Worm (Caenorhabditis elegans) whole organism, late embryonic: ENCODE measurements around the gene Y54G2A.38.

Experiments
- K09A11.1 ChIP-seq: sonication (generic microtip); optimal IDR thresholded peaks from 2 replicates; lab custom pipeline; 2017; ENCODE audit warnings: antibody characterized with exemption, mild to moderate bottlenecking, missing genetic modification characterization, missing compliant biosample characterization; ENCODE audit not compliant: insufficient read depth
- ama-1 ChIP-seq: fragments of 150-350 bp; optimal IDR thresholded peaks from 2 replicates; lab custom pipeline; 2014
- ceh-22 ChIP-seq: sonication (generic microtip); optimal IDR thresholded peaks from 2 replicates; lab custom pipeline; 2017; ENCODE audit warnings: missing biosample characterization, missing genetic modification characterization
- hlh-30 ChIP-seq: sonication (generic microtip); optimal IDR thresholded peaks from 2 replicates; lab custom pipeline; 2017; ENCODE audit warnings: antibody characterized with exemption, missing genetic modification characterization, missing compliant biosample characterization; ENCODE audit not compliant: insufficient read depth
- unc-55 ChIP-seq: sonication (generic microtip); optimal IDR thresholded peaks from 2 replicates; lab custom pipeline; 2017; ENCODE audit warnings: missing biosample characterization, missing genetic modification reagents, missing genetic modification characterization
- unc-86 ChIP-seq: sonication (generic microtip); optimal IDR thresholded peaks from 2 replicates; lab custom pipeline; 2016; ENCODE audit warnings: missing genetic modification characterization, missing compliant biosample characterization

DNA sequence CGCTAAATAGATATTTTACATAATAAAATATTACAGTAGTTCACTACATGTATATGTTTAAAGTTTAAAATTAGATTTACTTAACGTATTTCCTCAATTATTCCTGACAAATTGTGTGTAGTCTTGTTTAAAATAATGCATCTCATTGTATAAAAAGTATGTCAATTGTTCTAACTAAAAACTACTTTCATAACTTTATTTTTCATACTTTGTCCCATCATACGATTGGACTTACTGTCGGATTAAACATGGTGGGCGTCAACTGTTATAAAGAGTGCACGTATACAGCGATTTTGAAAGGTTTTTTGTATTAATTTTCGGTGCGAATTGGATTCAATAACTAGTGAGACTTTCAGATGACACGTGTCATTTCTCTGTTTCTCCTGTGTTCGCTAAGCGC lies 44.4 kb downstream of the Y54G2A.38 start, which contains the start of gene Y54G2A.32:
- TF ChIP-seq K09A11.1 (tag; lab: Kevin White, UChicago): no peak
- no peak for TF ChIP-seq unc-86 (tag; lab: Kevin White, UChicago)
- TF ChIP-seq ceh-22 (tag; lab: Kevin White, UChicago): no peak
- TF ChIP-seq hlh-30 (tag; lab: Kevin White, UChicago): no peak
- TF ChIP-seq ama-1 (lab: Kevin White, UChicago): no peak
- TF ChIP-seq unc-55 (GFP tag; lab: Kevin White, UChicago): no peak
